Worm (Caenorhabditis elegans): ENCODE data around the gene Y69A2AR.51.

The Y69A2AR.51 gene

ce11 chrIV:2610974-2611373 lies 38.8 kb downstream of the Y69A2AR.51 start:
- TF ChIP-seq snpc-4 (GFP tag; optimal IDR thresholded peaks at IDR 0.05) (no peak), snpc-4 (tag; optimal IDR thresholded peaks at IDR 0.05) (no peak), attf-3 (GFP tag; conservative IDR thresholded peaks at IDR 0.05) (peak; percentile 87)

- peak; percentile 57 for TF ChIP-seq efl-1 (GFP tag; optimal IDR thresholded peaks at IDR 0.05)
- TF ChIP-seq hrde-1 (tag; optimal IDR thresholded peaks at IDR 0.05; ENCODE audit: borderline replicate concordance), result no peak
Observed at ce11 chrIV:2613011-2613503, 40.9 kb downstream of the Y69A2AR.51 start, which contains the start of gene Y69A2AR.28. Y69A2AR.28 (minus strand) TSS chrIV:2613061.

ce11 chrIV:2613754-2614244 lies 41.6 kb downstream of the Y69A2AR.51 start, which contains the start of gene daao-1:
daao-1 (plus strand) TSS chrIV:2614194.
- TF ChIP-seq unc-130 (GFP tag; optimal IDR thresholded peaks at IDR 0.05), result no peak

- TF ChIP-seq T07F8.4 (tag; optimal IDR thresholded peaks at IDR 0.05) (no peak), tbp1 (GFP tag; optimal IDR thresholded peaks at IDR 0.05) (no peak), unc-130 (GFP tag; optimal IDR thresholded peaks at IDR 0.05) (no peak), lin-26 (GFP tag; IDR thresholded peaks at IDR 0.05) (no peak), ceh-40 (GFP tag; IDR thresholded peaks at IDR 0.05) (no peak), mel-28 (tag; optimal IDR thresholded peaks at IDR 0.05; ENCODE audit: borderline replicate concordance) (no peak), F57A8.1 (GFP tag; optimal IDR thresholded peaks at IDR 0.05) (no peak), bed-1 (GFP tag; IDR thresholded peaks at IDR 0.05) (no peak), hsf-1 (GFP tag; IDR thresholded peaks at IDR 0.05) (no peak), snpc-4 (GFP tag; optimal IDR thresholded peaks at IDR 0.05) (no peak), snpc-4 (tag; optimal IDR thresholded peaks at IDR 0.05) (no peak), akir-1 (GFP tag; optimal IDR thresholded peaks at IDR 0.05) (no peak), lin-40 (tag; optimal IDR thresholded peaks at IDR 0.05) (no peak)
Observed at ce11 chrIV:2616853-2617252, 44.6 kb downstream of the Y69A2AR.51 start.

ce11 chrIV:2618611-2619010 lies 46.4 kb downstream of the Y69A2AR.51 start, which contains the start of gene smf-3:
smf-3 (plus strand) TSS chrIV:2618869.
- TF ChIP-seq hmg-1.2 (GFP tag; IDR thresholded peaks at IDR 0.05) (peak; percentile 61), nhr-80 (tag; optimal IDR thresholded peaks at IDR 0.05) (peak; percentile 81), F57A8.1 (GFP tag; optimal IDR thresholded peaks at IDR 0.05) (no peak)
